Worm (Caenorhabditis elegans): ENCODE results near the gene F44A6.5.

- no peak for TF ChIP-seq snpc-4 (tag; optimal IDR thresholded peaks at IDR 0.05)
- TF ChIP-seq blmp-1 (tag; optimal IDR thresholded peaks at IDR 0.05; ENCODE audit: insufficient read depth), result no peak
- TF ChIP-seq nhr-6 (tag; optimal IDR thresholded peaks at IDR 0.05), result no peak
Measured at ce11 chrX:10174683-10175082, 44.0 kb downstream of the F44A6.5 start, which contains the start of gene C07A4.3.
